Worm (Caenorhabditis elegans) whole organism, midembryonic: ENCODE data around the gene rpl-15.

Experiments used
- T22C8.4 ChIP-seq: fragments of 200-800 bp; sonication (Bioruptor generic); IDR thresholded peaks from 2 replicates; pipeline ENCODE4 v1.3.6; 2022; ENCODE audit warnings: missing genetic modification characterization, missing compliant biosample characterization
- cog-1 ChIP-seq: sonication (generic microtip); optimal IDR thresholded peaks from 2 replicates; lab custom pipeline; 2016; ENCODE audit warnings: missing genetic modification characterization, missing compliant biosample characterization
- flt-1 ChIP-seq: fragments of 200-800 bp; sonication (Bioruptor generic); IDR thresholded peaks from 2 replicates; pipeline ENCODE4 v1.3.6; 2022; ENCODE audit warnings: missing genetic modification characterization, missing compliant biosample characterization
- klf-2 ChIP-seq: fragments of 200-800 bp; sonication (Bioruptor generic); conservative IDR thresholded peaks from 2 replicates; pipeline ENCODE4 v1.3.6; 2022; ENCODE audit warnings: missing genetic modification reagents, missing genetic modification characterization, missing compliant biosample characterization
- med-1 ChIP-seq: sonication (generic microtip); optimal IDR thresholded peaks from 2 replicates; lab custom pipeline; 2017; ENCODE audit warnings: missing genetic modification characterization, mild to moderate bottlenecking, missing compliant biosample characterization, antibody characterized with exemption, missing genetic modification reagents; ENCODE audit not compliant: insufficient read depth
- ref-1 ChIP-seq: fragments of 200-800 bp; sonication (Bioruptor generic); conservative IDR thresholded peaks from 2 replicates; pipeline ENCODE4 v1.3.6; 2022; ENCODE audit warnings: missing genetic modification reagents, missing genetic modification characterization, missing compliant biosample characterization
- tab-1 ChIP-seq: fragments of 200-800 bp; sonication (Bioruptor generic); IDR thresholded peaks from 2 replicates; pipeline ENCODE4 v1.3.6; 2022; ENCODE audit warnings: missing genetic modification characterization, missing compliant biosample characterization
- ztf-23 ChIP-seq: fragments of 200-800 bp; sonication (Bioruptor generic); IDR thresholded peaks from 2 replicates; pipeline ENCODE4 v1.3.6; 2022; ENCODE audit warnings: missing genetic modification reagents, missing genetic modification characterization, missing compliant biosample characterization
- ztf-29 ChIP-seq: fragments of 200-800 bp; sonication (Bioruptor generic); IDR thresholded peaks from 2 replicates; pipeline ENCODE4 v1.3.6; 2022; ENCODE audit warnings: missing genetic modification reagents, missing genetic modification characterization, missing compliant biosample characterization

Gene rpl-15

ce11 chrIV:654526-655440 lies at the start of gene rpl-15, which contains the start of gene K11H12.8:
Gene rpl-15 (minus strand): TSS chrIV:654576.
Gene K11H12.8 (plus strand): TSS chrIV:655390.
- TF ChIP-seq cog-1 (tag; lab: Kevin White, UChicago) (peak; percentile 99), ztf-23 (GFP tag; lab: Robert Waterston, UW) (peak; percentile 98), ztf-29 (peak; percentile 94), flt-1 (peak; percentile 96), T22C8.4 (GFP tag; lab: Robert Waterston, UW) (peak; percentile 81), klf-2 (GFP tag; lab: Robert Waterston, UW) (peak; percentile 87), med-1 (GFP tag; lab: Kevin White, UChicago) (peak; percentile 47), tab-1 (GFP tag; lab: Robert Waterston, UW) (peak; percentile 87), ref-1 (GFP tag; lab: Robert Waterston, UW) (peak; percentile 66)

- TF ChIP-seq klf-2 (GFP tag; lab: Robert Waterston, UW) = no peak
Measured at ce11 chrIV:698304-698703, 43.9 kb upstream of the rpl-15 start, which contains the start of gene Y55F3C.17. Gene Y55F3C.17 (minus strand): TSS chrIV:698404.

- TF ChIP-seq T22C8.4 (GFP tag; lab: Robert Waterston, UW) (no peak), med-1 (GFP tag; lab: Kevin White, UChicago) (no peak), ref-1 (GFP tag; lab: Robert Waterston, UW) (no peak)
Measured at ce11 chrIV:684748-685147, 30.4 kb upstream of the rpl-15 start.

- no peak for TF ChIP-seq med-1 (GFP tag; lab: Kevin White, UChicago)
- TF ChIP-seq cog-1 (tag; lab: Kevin White, UChicago) = no peak
- TF ChIP-seq ztf-29 = no peak
- TF ChIP-seq tab-1 (GFP tag; lab: Robert Waterston, UW) = no peak
Measured at ce11 chrIV:684197-684596, 29.8 kb upstream of the rpl-15 start, which contains the start of gene cutl-28. Gene cutl-28 (plus strand): TSS chrIV:684497.

ce11 chrIV:682726-683340 lies 28.5 kb upstream of the rpl-15 start:
- TF ChIP-seq tab-1 (GFP tag; lab: Robert Waterston, UW) (peak; percentile 86), ref-1 (GFP tag; lab: Robert Waterston, UW) (peak; percentile 75), ztf-23 (GFP tag; lab: Robert Waterston, UW) (peak; percentile 89), T22C8.4 (GFP tag; lab: Robert Waterston, UW) (peak; percentile 79), med-1 (GFP tag; lab: Kevin White, UChicago) (peak; percentile 53), cog-1 (tag; lab: Kevin White, UChicago) (peak; percentile 40), klf-2 (GFP tag; lab: Robert Waterston, UW) (peak; percentile 88), ztf-29 (peak; percentile 79), flt-1 (peak; percentile 94)

- TF ChIP-seq T22C8.4 (GFP tag; lab: Robert Waterston, UW) (no peak), ref-1 (GFP tag; lab: Robert Waterston, UW) (no peak), cog-1 (tag; lab: Kevin White, UChicago) (no peak), ztf-23 (GFP tag; lab: Robert Waterston, UW) (no peak), flt-1 (no peak), med-1 (GFP tag; lab: Kevin White, UChicago) (no peak), ztf-29 (no peak), tab-1 (GFP tag; lab: Robert Waterston, UW) (no peak), klf-2 (GFP tag; lab: Robert Waterston, UW) (no peak)
Measured at ce11 chrIV:676280-676679, 21.9 kb upstream of the rpl-15 start, which contains the start of gene K11H12.5. Gene K11H12.5 (plus strand): TSS chrIV:676580.

ce11 chrIV:675471-676159 lies 21.2 kb upstream of the rpl-15 start, which contains the start of the genes K11H12.4 and K11H12.10:
Gene K11H12.4 (minus strand): TSS chrIV:675883.
Gene K11H12.10 (plus strand): TSS chrIV:676075.
- TF ChIP-seq T22C8.4 (GFP tag; lab: Robert Waterston, UW) (no peak), ztf-29 (no peak), klf-2 (GFP tag; lab: Robert Waterston, UW) (no peak), med-1 (GFP tag; lab: Kevin White, UChicago) (no peak), flt-1 (no peak), ztf-23 (GFP tag; lab: Robert Waterston, UW) (no peak), ref-1 (GFP tag; lab: Robert Waterston, UW) (no peak), cog-1 (tag; lab: Kevin White, UChicago) (no peak), tab-1 (GFP tag; lab: Robert Waterston, UW) (no peak)

ce11 chrIV:673313-673712 lies 18.9 kb upstream of the rpl-15 start, which contains the start of gene K11H12.3:
Gene K11H12.3 (minus strand): TSS chrIV:673480.
- no peak for TF ChIP-seq med-1 (GFP tag; lab: Kevin White, UChicago)
- no peak for TF ChIP-seq klf-2 (GFP tag; lab: Robert Waterston, UW)
- no peak for TF ChIP-seq ztf-29
- no peak for TF ChIP-seq tab-1 (GFP tag; lab: Robert Waterston, UW)
- no peak for TF ChIP-seq cog-1 (tag; lab: Kevin White, UChicago)
- TF ChIP-seq T22C8.4 (GFP tag; lab: Robert Waterston, UW) = no peak
- no peak for TF ChIP-seq ztf-23 (GFP tag; lab: Robert Waterston, UW)
- no peak for TF ChIP-seq ref-1 (GFP tag; lab: Robert Waterston, UW)
- TF ChIP-seq flt-1 = no peak
